Worm (Caenorhabditis elegans) whole organism, young adult: ENCODE measurements around the gene R151.8.

Experiments used
- F52B5.7 ChIP-seq: sonication (generic microtip); optimal IDR thresholded peaks from 2 replicates; lab custom pipeline; 2016; ENCODE audit warnings: mild to moderate bottlenecking, missing genetic modification characterization, missing compliant biosample characterization
- F57C9.4 ChIP-seq: sonication (generic microtip); optimal IDR thresholded peaks from 2 replicates; lab custom pipeline; 2017; ENCODE audit warnings: mild to moderate bottlenecking, missing genetic modification characterization, missing compliant biosample characterization
- K11D2.4 ChIP-seq: fragments of 200-800 bp; sonication (Bioruptor generic); IDR thresholded peaks from 2 replicates; pipeline ENCODE4 v1.3.6; 2022; ENCODE audit warnings: missing genetic modification reagents, missing genetic modification characterization, missing compliant biosample characterization
- Y56A3A.18 ChIP-seq: fragments of 200-800 bp; sonication (Bioruptor generic); IDR thresholded peaks from 2 replicates; pipeline ENCODE4 v1.3.6; 2022; ENCODE audit warnings: missing genetic modification reagents, missing genetic modification characterization, missing compliant biosample characterization
- ceh-58 ChIP-seq: fragments of 200-800 bp; sonication (Bioruptor generic); IDR thresholded peaks from 2 replicates; pipeline ENCODE4 v1.3.6; 2022; ENCODE audit warnings: missing genetic modification characterization, missing compliant biosample characterization
- dpl-1 ChIP-seq: fragments of 150-350 bp; optimal IDR thresholded peaks from 2 replicates; lab custom pipeline; 2014; ENCODE audit warnings: missing biosample characterization, missing genetic modification reagents, missing genetic modification characterization
- rpc-1 ChIP-seq, 2 experiments: fragments of 150-350 bp in 1 of 2; sonication (generic microtip) in 1 of 2; optimal IDR thresholded peaks; 2 replicates each; lab custom pipeline; 2014 to 2018; ENCODE audit warnings: missing biosample characterization in 1 of 2, missing genetic modification characterization in 1 of 2, missing genetic modification reagents in 1 of 2, missing genotype in 1 of 2

DNA sequence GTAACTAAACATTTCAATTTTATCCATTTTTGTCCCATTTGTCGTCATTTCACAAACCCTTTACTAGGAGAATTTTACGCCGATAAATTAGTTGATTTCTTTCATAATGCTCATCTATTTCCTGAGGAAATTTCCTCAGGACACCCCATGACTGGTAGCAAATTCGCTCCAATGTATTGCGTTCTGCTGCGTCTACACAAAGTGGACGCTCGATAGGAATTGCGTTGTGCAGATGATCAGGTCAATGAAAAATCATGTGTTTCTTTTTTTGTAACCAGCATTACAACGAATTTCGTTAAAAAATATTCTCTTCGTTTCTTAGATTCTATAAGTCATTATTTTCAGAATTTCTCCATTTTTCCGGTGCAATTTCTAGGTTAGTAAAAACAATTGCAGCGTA lies 47.8 kb downstream of the R151.8 start, which contains the start of gene epg-4:
- TF ChIP-seq Y56A3A.18 (GFP tag; lab: Robert Waterston, UW) (no peak), rpc-1 (optimal IDR thresholded peaks at IDR 0.05; lab: Kevin White, UChicago) (no peak), rpc-1 (tag; optimal IDR thresholded peaks at IDR 0.05; lab: Kevin White, UChicago) (no peak), F52B5.7 (peak; percentile 25), dpl-1 (GFP tag; lab: Kevin White, UChicago) (no peak), K11D2.4 (GFP tag; lab: Robert Waterston, UW) (no peak), F57C9.4 (tag; lab: Kevin White, UChicago) (no peak), ceh-58 (no peak)
